Fruit fly (Drosophila melanogaster) whole organism, prepupa: ENCODE results near the gene mof.
A peak's percentile ranks its signal among the peaks of the same experiment; 100 is the strongest.

ENCODE experiments used
- Blimp-1 ChIP-seq: fragments of 200-800 bp; sonication (Bioruptor generic); optimal IDR thresholded peaks from 3 replicates; lab custom pipeline; 2017; ENCODE audit warnings: missing biosample characterization, missing genetic modification characterization, mild to moderate bottlenecking, moderate library complexity, missing genetic modification reagents
- CG10669 ChIP-seq: fragments of 200-800 bp; sonication (Bioruptor generic); optimal IDR thresholded peaks from 3 replicates; lab custom pipeline; 2018; ENCODE audit warnings: missing biosample characterization, mild to moderate bottlenecking, missing genetic modification characterization, moderate library complexity
- CG11294 ChIP-seq: fragments of 200-800 bp; sonication (Bioruptor generic); IDR thresholded peaks from 2 replicates; pipeline ENCODE4 v1.3.6; 2022; ENCODE audit warnings: missing biosample characterization, missing genetic modification characterization
- CG11762 ChIP-seq: fragments of 200-800 bp; sonication (Bioruptor generic); optimal IDR thresholded peaks from 3 replicates; lab custom pipeline; 2016; ENCODE audit warnings: missing biosample characterization, missing genetic modification characterization; ENCODE audit not compliant: insufficient read depth
- CG11902 ChIP-seq: fragments of 200-800 bp; sonication (Bioruptor generic); optimal IDR thresholded peaks from 3 replicates; lab custom pipeline; 2016; ENCODE audit warnings: missing biosample characterization, missing genetic modification characterization
- CG15336 ChIP-seq: fragments of 200-800 bp; sonication (Bioruptor generic); IDR thresholded peaks from 2 replicates; pipeline ENCODE4 v1.3.6; 2022; ENCODE audit warnings: missing biosample characterization, missing genetic modification characterization
- CG1621 ChIP-seq: fragments of 200-800 bp; sonication (Bioruptor generic); optimal IDR thresholded peaks from 3 replicates; lab custom pipeline; 2018; ENCODE audit warnings: missing biosample characterization, mild to moderate bottlenecking, missing genetic modification characterization
- CG16779 ChIP-seq: fragments of 200-800 bp; sonication (Bioruptor generic); optimal IDR thresholded peaks from 3 replicates; lab custom pipeline; 2017; ENCODE audit warnings: missing biosample characterization, mild to moderate bottlenecking, missing genetic modification characterization
- CG3032 ChIP-seq: fragments of 200-800 bp; optimal IDR thresholded peaks from 2 replicates; lab custom pipeline; 2019; ENCODE audit warnings: missing biosample characterization, mild to moderate bottlenecking, missing genetic modification characterization, moderate library complexity
- CG31627 ChIP-seq: fragments of 200-800 bp; sonication (Bioruptor generic); optimal IDR thresholded peaks from 3 replicates; lab custom pipeline; 2016; ENCODE audit warnings: missing biosample characterization, missing genetic modification characterization
- CG34406 ChIP-seq: fragments of 200-800 bp; sonication (Bioruptor generic); optimal IDR thresholded peaks from 3 replicates; lab custom pipeline; 2016; ENCODE audit warnings: missing biosample characterization, missing genetic modification characterization
- CG3919 ChIP-seq: fragments of 200-800 bp; sonication (Bioruptor generic); optimal IDR thresholded peaks from 3 replicates; lab custom pipeline; 2016; ENCODE audit warnings: missing biosample characterization, missing genetic modification characterization
- CG4318 ChIP-seq: fragments of 200-800 bp; sonication (Bioruptor generic); optimal IDR thresholded peaks from 3 replicates; lab custom pipeline; 2017; ENCODE audit warnings: missing biosample characterization, mild to moderate bottlenecking, missing genetic modification characterization
- CG6163 ChIP-seq: fragments of 200-800 bp; sonication (Bioruptor generic); IDR thresholded peaks from 3 replicates; pipeline ENCODE4 v1.3.6; 2022; ENCODE audit warnings: missing biosample characterization, missing genetic modification characterization
- CG6276 ChIP-seq: fragments of 200-800 bp; sonication (Bioruptor generic); optimal IDR thresholded peaks from 2 replicates; lab custom pipeline; 2017; ENCODE audit warnings: missing biosample characterization, mild to moderate bottlenecking, missing genetic modification characterization
- CG6792 ChIP-seq: fragments of 200-800 bp; sonication (Bioruptor generic); optimal IDR thresholded peaks from 3 replicates; lab custom pipeline; 2016; ENCODE audit warnings: missing biosample characterization, missing genetic modification characterization
- CG6808 ChIP-seq: fragments of 200-800 bp; sonication (Bioruptor generic); optimal IDR thresholded peaks from 3 replicates; lab custom pipeline; 2017; ENCODE audit warnings: missing biosample characterization, missing genetic modification characterization, mild to moderate bottlenecking, moderate library complexity, missing genetic modification reagents
- CG6854 ChIP-seq: fragments of 200-800 bp; sonication (Bioruptor generic); optimal IDR thresholded peaks from 2 replicates; lab custom pipeline; 2017; ENCODE audit warnings: missing biosample characterization, mild to moderate bottlenecking, missing genetic modification characterization
- CG7368 ChIP-seq: fragments of 200-800 bp; sonication (Bioruptor generic); optimal IDR thresholded peaks from 3 replicates; lab custom pipeline; 2016; ENCODE audit warnings: missing biosample characterization, missing genetic modification characterization
- CG8119 ChIP-seq: fragments of 200-800 bp; sonication (Bioruptor generic); IDR thresholded peaks from 3 replicates; pipeline ENCODE4 v1.3.6; 2022; ENCODE audit warnings: missing biosample characterization, missing genetic modification characterization
- CG8319 ChIP-seq: fragments of 200-800 bp; sonication (Bioruptor generic); optimal IDR thresholded peaks from 3 replicates; lab custom pipeline; 2016; ENCODE audit warnings: missing biosample characterization, missing genetic modification characterization
- CG8632 ChIP-seq: fragments of 200-800 bp; sonication (Bioruptor generic); optimal IDR thresholded peaks from 3 replicates; lab custom pipeline; 2016; ENCODE audit warnings: missing biosample characterization, missing genetic modification characterization
- Eip75B ChIP-seq: fragments of 200-800 bp; sonication (Bioruptor generic); optimal IDR thresholded peaks from 3 replicates; lab custom pipeline; 2016; ENCODE audit warnings: missing biosample characterization, missing genetic modification characterization
- Eip78C ChIP-seq: fragments of 200-800 bp; sonication (Bioruptor generic); peaks from one replicate; lab custom pipeline; 2016; ENCODE audit warnings: missing biosample characterization, missing genetic modification characterization
- Eip93F ChIP-seq: fragments of 200-800 bp; sonication (Bioruptor generic); optimal IDR thresholded peaks from 2 replicates; lab custom pipeline; 2016; ENCODE audit warnings: missing biosample characterization, mild to moderate bottlenecking, missing genetic modification characterization
- Ets21C ChIP-seq: fragments of 200-800 bp; sonication (Bioruptor generic); optimal IDR thresholded peaks from 3 replicates; lab custom pipeline; 2016; ENCODE audit warnings: missing biosample characterization, missing genetic modification characterization
- Ets96B ChIP-seq: fragments of 200-800 bp; optimal IDR thresholded peaks from 2 replicates; lab custom pipeline; 2019; ENCODE audit warnings: missing biosample characterization, mild to moderate bottlenecking, missing genetic modification characterization, moderate library complexity
- Gug ChIP-seq: fragments of 200-800 bp; sonication (Bioruptor generic); IDR thresholded peaks from 2 replicates; pipeline ENCODE4 v1.3.6; 2022; ENCODE audit warnings: missing biosample characterization, missing genetic modification characterization
- Hr38 ChIP-seq: sonication (Bioruptor generic); optimal IDR thresholded peaks from 2 replicates; lab custom pipeline; 2016; ENCODE audit warnings: missing biosample characterization, missing genetic modification characterization
- Hr39 ChIP-seq: fragments of 200-800 bp; sonication (Bioruptor generic); optimal IDR thresholded peaks from 2 replicates; lab custom pipeline; 2016; ENCODE audit warnings: missing biosample characterization, missing genetic modification characterization
- Lpt ChIP-seq: fragments of 200-800 bp; sonication (Bioruptor generic); optimal IDR thresholded peaks from 3 replicates; lab custom pipeline; 2016; ENCODE audit warnings: missing biosample characterization, missing genetic modification characterization
- Met ChIP-seq: fragments of 200-800 bp; sonication (Bioruptor generic); optimal IDR thresholded peaks from 3 replicates; lab custom pipeline; 2016; ENCODE audit warnings: missing biosample characterization, missing genetic modification characterization
- OdsH ChIP-seq: fragments of 200-800 bp; sonication (Bioruptor generic); optimal IDR thresholded peaks from 3 replicates; lab custom pipeline; 2016; ENCODE audit warnings: missing biosample characterization, missing genetic modification characterization
- Smox ChIP-seq: fragments of 200-800 bp; sonication (Bioruptor generic); optimal IDR thresholded peaks from 3 replicates; lab custom pipeline; 2016; ENCODE audit warnings: missing biosample characterization, missing genetic modification characterization
- Sox102F ChIP-seq: fragments of 200-800 bp; sonication (Bioruptor generic); optimal IDR thresholded peaks from 2 replicates; lab custom pipeline; 2016; ENCODE audit warnings: missing biosample characterization, mild to moderate bottlenecking, missing genetic modification characterization
- Sox14 ChIP-seq: fragments of 200-800 bp; sonication (Bioruptor generic); optimal IDR thresholded peaks from 3 replicates; lab custom pipeline; 2016; ENCODE audit warnings: missing biosample characterization, missing genetic modification characterization
- Sox15 ChIP-seq: fragments of 200-800 bp; sonication (Bioruptor generic); optimal IDR thresholded peaks from 3 replicates; lab custom pipeline; 2016; ENCODE audit warnings: missing biosample characterization, missing genetic modification characterization
- cyc ChIP-seq: fragments of 200-800 bp; sonication (Bioruptor generic); optimal IDR thresholded peaks from 3 replicates; lab custom pipeline; 2016; ENCODE audit warnings: missing biosample characterization, missing genetic modification characterization
- dac ChIP-seq: fragments of 200-800 bp; sonication (Bioruptor generic); optimal IDR thresholded peaks from 2 replicates; lab custom pipeline; 2017; ENCODE audit warnings: missing biosample characterization, mild to moderate bottlenecking, missing genetic modification characterization
- dsx ChIP-seq: fragments of 200-800 bp; optimal IDR thresholded peaks from 3 replicates; lab custom pipeline; 2019; ENCODE audit warnings: missing biosample characterization, mild to moderate bottlenecking, missing genetic modification characterization, moderate library complexity; ENCODE audit not compliant: poor library complexity, severe bottlenecking
- esn ChIP-seq: fragments of 200-800 bp; sonication (Bioruptor generic); optimal IDR thresholded peaks from 2 replicates; lab custom pipeline; 2016; ENCODE audit warnings: missing biosample characterization, mild to moderate bottlenecking, missing genetic modification characterization, moderate library complexity
- fd59A ChIP-seq: fragments of 200-800 bp; sonication (Bioruptor generic); optimal IDR thresholded peaks from 2 replicates; lab custom pipeline; 2017; ENCODE audit warnings: missing biosample characterization, mild to moderate bottlenecking, missing genetic modification characterization, missing genetic modification reagents
- fd85E ChIP-seq: fragments of 200-800 bp; sonication (Bioruptor generic); optimal IDR thresholded peaks from 3 replicates; lab custom pipeline; 2016; ENCODE audit warnings: missing biosample characterization, missing genetic modification characterization
- fkh ChIP-seq: fragments of 200-800 bp; sonication (Bioruptor generic); optimal IDR thresholded peaks from 3 replicates; lab custom pipeline; 2017; ENCODE audit warnings: missing biosample characterization, mild to moderate bottlenecking, missing genetic modification characterization, moderate library complexity
- lz ChIP-seq: fragments of 200-800 bp; sonication (Bioruptor generic); optimal IDR thresholded peaks from 3 replicates; lab custom pipeline; 2016; ENCODE audit warnings: missing biosample characterization, missing genetic modification characterization
- net ChIP-seq: fragments of 200-800 bp; sonication (Bioruptor generic); optimal IDR thresholded peaks from 3 replicates; lab custom pipeline; 2016; ENCODE audit warnings: missing biosample characterization, missing genetic modification characterization
- pdm3 ChIP-seq: fragments of 200-800 bp; sonication (Bioruptor generic); optimal IDR thresholded peaks from 3 replicates; lab custom pipeline; 2016; ENCODE audit warnings: missing biosample characterization, missing genetic modification characterization
- salr ChIP-seq, 2 experiments: fragments of 200-800 bp; sonication (Bioruptor generic); optimal IDR thresholded peaks; 3 replicates each; lab custom pipeline; 2016 to 2018; ENCODE audit warnings: missing biosample characterization in 2 of 2, missing genetic modification characterization in 2 of 2, mild to moderate bottlenecking in 1 of 2
- spab ChIP-seq: fragments of 200-800 bp; sonication (Bioruptor generic); optimal IDR thresholded peaks from 2 replicates; lab custom pipeline; 2017; ENCODE audit warnings: missing biosample characterization, mild to moderate bottlenecking, missing genetic modification characterization, missing genetic modification reagents
- ss ChIP-seq, 2 experiments: fragments of 200-800 bp; sonication (Bioruptor generic); optimal IDR thresholded peaks; 2 replicates in 1 of 2; 3 replicates in 1 of 2; lab custom pipeline; 2017 to 2018; ENCODE audit warnings: mild to moderate bottlenecking in 2 of 2, missing biosample characterization in 2 of 2, missing genetic modification characterization in 2 of 2, moderate library complexity in 1 of 2
- vri ChIP-seq: fragments of 200-800 bp; sonication (Bioruptor generic); optimal IDR thresholded peaks from 3 replicates; lab custom pipeline; 2016; ENCODE audit warnings: missing biosample characterization, mild to moderate bottlenecking, missing genetic modification characterization

mof gene

dm6 chrX:5916494-5917309, 40.0 kb upstream of the mof start, which contains the start of the genes Shmt and CG3726:
Shmt (minus strand) TSS chrX:5916797.
CG3726 (plus strand) TSS chrX:5917097.
- no peak for TF ChIP-seq OdsH
- peak; percentile 52 for TF ChIP-seq Sox102F (GFP tag; lab: Kevin White, UChicago)
- TF ChIP-seq Lpt (GFP tag; lab: Kevin White, UChicago), result no peak
- no peak for TF ChIP-seq fd85E (GFP tag; lab: Kevin White, UChicago)
- TF ChIP-seq CG31627, result no peak
- no peak for TF ChIP-seq CG6808 (GFP tag; lab: Kevin White, UChicago)
- no peak for TF ChIP-seq dac
- TF ChIP-seq CG3919, result peak; percentile 14
- no peak for TF ChIP-seq CG11762 (GFP tag; lab: Kevin White, UChicago)
- TF ChIP-seq fd59A (GFP tag; lab: Kevin White, UChicago), result no peak
- no peak for TF ChIP-seq CG11294 (GFP tag; lab: Robert Waterston, UW)
- TF ChIP-seq net (GFP tag; lab: Kevin White, UChicago), result peak; percentile 21
- no peak for TF ChIP-seq CG15336 (GFP tag; lab: Robert Waterston, UW)
- TF ChIP-seq pdm3, result no peak
- no peak for TF ChIP-seq Blimp-1 (GFP tag; lab: Kevin White, UChicago)
- no peak for TF ChIP-seq CG8632
- no peak for TF ChIP-seq CG1621 (tag; lab: Kevin White, UChicago)
- TF ChIP-seq CG8319 (GFP tag; lab: Kevin White, UChicago), result no peak
- TF ChIP-seq CG34406 (GFP tag; lab: Kevin White, UChicago), result no peak
- peak; percentile 17 for TF ChIP-seq vri
- TF ChIP-seq CG6163 (GFP tag; lab: Robert Waterston, UW), result peak; percentile 41; the same call in 1 of the 3 replicates
- TF ChIP-seq Smox (GFP tag; lab: Kevin White, UChicago), result no peak
- TF ChIP-seq CG6792 (GFP tag; lab: Kevin White, UChicago), result no peak
- no peak for TF ChIP-seq esn
- no peak for TF ChIP-seq Gug (GFP tag; lab: Robert Waterston, UW)
- TF ChIP-seq Hr38 (GFP tag; lab: Kevin White, UChicago), result no peak
- no peak for TF ChIP-seq CG6276 (GFP tag; lab: Kevin White, UChicago)
- TF ChIP-seq dsx (GFP tag; lab: Kevin White, UChicago), result peak; percentile 19
- TF ChIP-seq Eip78C (GFP tag; lab: Kevin White, UChicago), result peak; percentile 73
- TF ChIP-seq lz (GFP tag; lab: Kevin White, UChicago), result no peak
- TF ChIP-seq spab, result no peak
- no peak for TF ChIP-seq Met (GFP tag; lab: Kevin White, UChicago)
- TF ChIP-seq CG10669 (GFP tag; lab: Kevin White, UChicago), result no peak
- TF ChIP-seq Eip93F (GFP tag; lab: Kevin White, UChicago), result no peak
- TF ChIP-seq Hr39 (GFP tag; lab: Kevin White, UChicago), result no peak
- TF ChIP-seq CG8119 (GFP tag; lab: Robert Waterston, UW), result peak; percentile 12; the same call in 1 of the 3 replicates
- TF ChIP-seq Sox14, result no peak
- TF ChIP-seq salr (GFP tag; optimal IDR thresholded peaks at IDR 0.05; lab: Kevin White, UChicago), result no peak
- no peak for TF ChIP-seq Eip75B (GFP tag; lab: Kevin White, UChicago)
- TF ChIP-seq Sox15 (GFP tag; lab: Kevin White, UChicago), result no peak
- peak; percentile 31 for TF ChIP-seq CG16779 (tag; lab: Kevin White, UChicago)
- no peak for TF ChIP-seq Ets96B (tag; lab: Kevin White, UChicago)
- peak; percentile 46 for TF ChIP-seq CG6854 (GFP tag; lab: Kevin White, UChicago)
- TF ChIP-seq CG4318 (GFP tag; lab: Kevin White, UChicago), result no peak
- no peak for TF ChIP-seq cyc (GFP tag; lab: Kevin White, UChicago)
- peak in 1 of 2 experiments; percentile 42 for TF ChIP-seq ss (GFP tag; optimal IDR thresholded peaks at IDR 0.05; lab: Kevin White, UChicago)
- no peak for TF ChIP-seq Ets21C (GFP tag; lab: Kevin White, UChicago)
- TF ChIP-seq CG3032 (tag; lab: Kevin White, UChicago), result no peak
- peak; percentile 70 for TF ChIP-seq fkh (GFP tag; lab: Kevin White, UChicago)
- no peak for TF ChIP-seq CG7368 (GFP tag; lab: Kevin White, UChicago)
- TF ChIP-seq CG11902 (GFP tag; lab: Kevin White, UChicago), result no peak
